Fruit fly (Drosophila melanogaster): ENCODE measurements around the gene CG9427.

Gene CG9427

dm6 chr3R:9626880-9627401, at the start of gene CG9427, which contains the start of gene CG8319 (continued):
- TF ChIP-seq ato (GFP tag; IDR thresholded peaks at IDR 0.05; ENCODE audit: partially characterized antibody), result peak; percentile 16; the same call in 1 of the 2 replicates
- TF ChIP-seq B-H2 (GFP tag; optimal IDR thresholded peaks at IDR 0.05), result peak; percentile 85
- no peak for TF ChIP-seq Hr39 (optimal IDR thresholded peaks at IDR 0.05)
- peak; percentile 49 for TF ChIP-seq Ssrp (tag; optimal IDR thresholded peaks at IDR 0.05)
- peak; percentile 85 for TF ChIP-seq phol (tag; optimal IDR thresholded peaks at IDR 0.05)
- no peak for TF ChIP-seq CG31365 (tag; optimal IDR thresholded peaks at IDR 0.05)
- TF ChIP-seq Adf1 (GFP tag; IDR thresholded peaks at IDR 0.05), result no peak
- peak; percentile 45 for TF ChIP-seq pum (GFP tag; optimal IDR thresholded peaks at IDR 0.05)
- TF ChIP-seq CG17912 (GFP tag; optimal IDR thresholded peaks at IDR 0.05), result no peak
- TF ChIP-seq Aef1 (GFP tag; IDR thresholded peaks at IDR 0.05), result peak; percentile 33; the same call in 1 of the 3 replicates
- TF ChIP-seq gro (GFP tag; optimal IDR thresholded peaks at IDR 0.05), result peak; percentile 66
- peak; percentile 94 for TF ChIP-seq sens (GFP tag)
- TF ChIP-seq jing (GFP tag; optimal IDR thresholded peaks at IDR 0.05), result no peak
- TF ChIP-seq CG7372 (GFP tag; IDR thresholded peaks at IDR 0.05), result peak; percentile 35; the same call in 1 of the 2 replicates
- peak; percentile 36; the same call in 1 of the 2 replicates for TF ChIP-seq Oaz (GFP tag; IDR thresholded peaks at IDR 0.05)
- no peak for TF ChIP-seq gsb (GFP tag; IDR thresholded peaks at IDR 0.05)
- TF ChIP-seq CG8290 (GFP tag; optimal IDR thresholded peaks at IDR 0.05), result peak; percentile 34
- peak in 1 of 2 experiments; percentile 53 for TF ChIP-seq CG8290 (tag; optimal IDR thresholded peaks at IDR 0.05)
- no peak for TF ChIP-seq CG4730 (GFP tag; IDR thresholded peaks at IDR 0.05)
- no peak for TF ChIP-seq CG17568 (GFP tag; optimal IDR thresholded peaks at IDR 0.05)
- TF ChIP-seq CG15601 (tag; optimal IDR thresholded peaks at IDR 0.05), result peak; percentile 33
- TF ChIP-seq CG17612 (GFP tag; IDR thresholded peaks at IDR 0.05), result no peak
- peak; percentile 54 for TF ChIP-seq zfh2 (GFP tag; optimal IDR thresholded peaks at IDR 0.05)
- no peak for TF ChIP-seq HLHmδ (GFP tag; optimal IDR thresholded peaks at IDR 0.05)
- TF ChIP-seq kah (GFP tag; optimal IDR thresholded peaks at IDR 0.05), result no peak
- peak; percentile 52 for TF ChIP-seq CG15696 (tag; optimal IDR thresholded peaks at IDR 0.05)
- TF ChIP-seq ase (GFP tag; IDR thresholded peaks at IDR 0.05), result no peak
- no peak for TF ChIP-seq CG12219 (GFP tag; optimal IDR thresholded peaks at IDR 0.05)
- no peak for TF ChIP-seq cg (GFP tag; optimal IDR thresholded peaks at IDR 0.05)
- no peak for TF ChIP-seq Drgx (GFP tag; IDR thresholded peaks at IDR 0.05)
- no peak for TF ChIP-seq CG1792 (GFP tag; optimal IDR thresholded peaks at IDR 0.05)
- peak in 1 of 2 experiments; percentile 94 for TF ChIP-seq tll (GFP tag; optimal IDR thresholded peaks at IDR 0.05)
- TF ChIP-seq lov (optimal IDR thresholded peaks at IDR 0.05), result no peak
- TF ChIP-seq lov (GFP tag; IDR thresholded peaks at IDR 0.05), result no peak
- no peak for TF ChIP-seq CG11504 (tag; optimal IDR thresholded peaks at IDR 0.05)
- TF ChIP-seq dati (GFP tag; IDR thresholded peaks at IDR 0.05), result no peak
- no peak for TF ChIP-seq Lim3 (GFP tag; IDR thresholded peaks at IDR 0.05)
- TF ChIP-seq CG14014 (GFP tag; IDR thresholded peaks at IDR 0.05), result peak; percentile 51; the same call in 1 of the 2 replicates
- no peak for TF ChIP-seq Poxn (GFP tag; IDR thresholded peaks at IDR 0.05)
- TF ChIP-seq Abd-B (GFP tag; optimal IDR thresholded peaks at IDR 0.05), result no peak
- TF ChIP-seq CG18011 (GFP tag; optimal IDR thresholded peaks at IDR 0.05), result peak; percentile 33
- peak in 1 of 2 experiments; percentile 61 for TF ChIP-seq bsh (GFP tag; optimal IDR thresholded peaks at IDR 0.05)
- peak; percentile 55 for TF ChIP-seq CG3847 (GFP tag; IDR thresholded peaks at IDR 0.05)
- TF ChIP-seq Neu2 (GFP tag; optimal IDR thresholded peaks at IDR 0.05; ENCODE audit: borderline replicate concordance), result no peak
- TF ChIP-seq Myb (GFP tag; optimal IDR thresholded peaks at IDR 0.05), result peak; percentile 67
- peak; percentile 67 for TF ChIP-seq CG2678 (tag; optimal IDR thresholded peaks at IDR 0.05)
- TF ChIP-seq CG10321 (GFP tag; IDR thresholded peaks at IDR 0.05), result no peak
- no peak for TF ChIP-seq ro (GFP tag; IDR thresholded peaks at IDR 0.05)
- TF ChIP-seq ap (GFP tag; IDR thresholded peaks at IDR 0.05), result no peak; the same call in 1 of the 2 replicates
- TF ChIP-seq lab (GFP tag; optimal IDR thresholded peaks at IDR 0.05), result peak; percentile 53
- TF ChIP-seq sd (tag; optimal IDR thresholded peaks at IDR 0.05), result peak; percentile 44

All from whole organism, embryonic.